Worm (Caenorhabditis elegans) whole organism, young adult: ENCODE data around the gene dct-6.

Source experiments
- C06A6.2 ChIP-seq: fragments of 200-800 bp; sonication (Bioruptor generic); conservative IDR thresholded peaks from 2 replicates; pipeline ENCODE4 v1.3.6; 2022; ENCODE audit warnings: missing genetic modification characterization, missing compliant biosample characterization
- F55B11.4 ChIP-seq: sonication (generic microtip); optimal IDR thresholded peaks from 2 replicates; lab custom pipeline; 2016; ENCODE audit warnings: missing compliant biosample characterization, missing genetic modification characterization, borderline replicate concordance; ENCODE audit not compliant: insufficient read depth
- F57A8.1 ChIP-seq: fragments of 200-800 bp; sonication (Bioruptor generic); optimal IDR thresholded peaks from 2 replicates; lab custom pipeline; 2018; ENCODE audit warnings: mild to moderate bottlenecking, missing genetic modification characterization, moderate library complexity, missing compliant biosample characterization
- K11D2.4 ChIP-seq: fragments of 200-800 bp; sonication (Bioruptor generic); IDR thresholded peaks from 2 replicates; pipeline ENCODE4 v1.3.6; 2022; ENCODE audit warnings: missing genetic modification reagents, missing genetic modification characterization, missing compliant biosample characterization
- Y56A3A.18 ChIP-seq: fragments of 200-800 bp; sonication (Bioruptor generic); IDR thresholded peaks from 2 replicates; pipeline ENCODE4 v1.3.6; 2022; ENCODE audit warnings: missing genetic modification reagents, missing genetic modification characterization, missing compliant biosample characterization
- Y67H2A.10 ChIP-seq: fragments of 200-800 bp; sonication (Bioruptor generic); conservative IDR thresholded peaks from 2 replicates; pipeline ENCODE4 v1.3.6; 2022; ENCODE audit warnings: missing genetic modification reagents, missing genetic modification characterization, missing compliant biosample characterization
- ZK185.1 ChIP-seq: sonication (generic microtip); optimal IDR thresholded peaks from 2 replicates; lab custom pipeline; 2016; ENCODE audit warnings: mild to moderate bottlenecking, missing genetic modification characterization, missing compliant biosample characterization; ENCODE audit not compliant: poor library complexity, severe bottlenecking
- akir-1 ChIP-seq: fragments of 200-800 bp; sonication (Bioruptor generic); optimal IDR thresholded peaks from 2 replicates; lab custom pipeline; 2018; ENCODE audit warnings: mild to moderate bottlenecking, missing genetic modification characterization, moderate library complexity, missing compliant biosample characterization
- aptf-3 ChIP-seq: fragments of 200-800 bp; sonication (Bioruptor generic); IDR thresholded peaks from 2 replicates; pipeline ENCODE4 v1.3.6; 2022; ENCODE audit warnings: missing genetic modification characterization, missing compliant biosample characterization
- athp-1 ChIP-seq: sonication (generic microtip); optimal IDR thresholded peaks from 2 replicates; lab custom pipeline; 2017; ENCODE audit warnings: mild to moderate bottlenecking, missing genetic modification characterization, missing compliant biosample characterization
- attf-5 ChIP-seq: fragments of 200-800 bp; sonication (Bioruptor generic); optimal IDR thresholded peaks from 2 replicates; lab custom pipeline; 2018; ENCODE audit warnings: mild to moderate bottlenecking, missing genetic modification characterization, missing compliant biosample characterization
- bed-2 ChIP-seq: fragments of 200-800 bp; sonication (Bioruptor generic); IDR thresholded peaks from 2 replicates; pipeline ENCODE4 v1.3.6; 2022; ENCODE audit warnings: missing genetic modification reagents, missing genetic modification characterization, missing compliant biosample characterization
- ccch-3 ChIP-seq: fragments of 200-800 bp; sonication (Bioruptor generic); optimal IDR thresholded peaks from 2 replicates; lab custom pipeline; 2018; ENCODE audit warnings: mild to moderate bottlenecking, missing genetic modification characterization, missing compliant biosample characterization
- cebp-2 ChIP-seq: fragments of 200-800 bp; sonication (Bioruptor generic); IDR thresholded peaks from 2 replicates; pipeline ENCODE4 v1.3.6; 2022; ENCODE audit warnings: missing genetic modification characterization, missing compliant biosample characterization
- die-1 ChIP-seq: sonication (generic microtip); optimal IDR thresholded peaks from 2 replicates; lab custom pipeline; 2016; ENCODE audit warnings: missing genotype, mild to moderate bottlenecking, missing genetic modification characterization, missing compliant biosample characterization
- dpl-1 ChIP-seq: fragments of 150-350 bp; optimal IDR thresholded peaks from 2 replicates; lab custom pipeline; 2014; ENCODE audit warnings: missing biosample characterization, missing genetic modification reagents, missing genetic modification characterization
- efl-1 ChIP-seq: fragments of 150-350 bp; optimal IDR thresholded peaks from 2 replicates; lab custom pipeline; 2014; ENCODE audit warnings: missing biosample characterization, missing genetic modification reagents, missing genetic modification characterization
- egl-18 ChIP-seq: fragments of 200-800 bp; sonication (Bioruptor generic); IDR thresholded peaks from 2 replicates; pipeline ENCODE4 v1.3.6; 2022; ENCODE audit warnings: missing genetic modification reagents, missing genetic modification characterization, missing compliant biosample characterization
- egrh-3 ChIP-seq: fragments of 200-800 bp; sonication (Bioruptor generic); IDR thresholded peaks from 2 replicates; pipeline ENCODE4 v1.3.6; 2022; ENCODE audit warnings: missing genetic modification reagents, missing genetic modification characterization, missing compliant biosample characterization
- ekl-4 ChIP-seq: fragments of 200-800 bp; sonication (Bioruptor generic); IDR thresholded peaks from 2 replicates; pipeline ENCODE4 v1.3.6; 2022; ENCODE audit warnings: missing genetic modification reagents, missing genetic modification characterization, missing compliant biosample characterization
- fkh-3 ChIP-seq: sonication (generic microtip); optimal IDR thresholded peaks from 2 replicates; lab custom pipeline; 2016; ENCODE audit warnings: mild to moderate bottlenecking, missing genetic modification characterization, missing compliant biosample characterization
- him-1 ChIP-seq: sonication (generic microtip); optimal IDR thresholded peaks from 2 replicates; lab custom pipeline; 2016; ENCODE audit warnings: missing genotype, missing genetic modification reagents, missing genetic modification characterization, missing compliant biosample characterization
- hlh-12 ChIP-seq: sonication (generic microtip); optimal IDR thresholded peaks from 2 replicates; lab custom pipeline; 2016; ENCODE audit warnings: missing genetic modification characterization, missing compliant biosample characterization
- lin-40 ChIP-seq: sonication (generic microtip); optimal IDR thresholded peaks from 2 replicates; lab custom pipeline; 2016; ENCODE audit warnings: missing genetic modification characterization, mild to moderate bottlenecking, missing compliant biosample characterization, missing genotype, missing genetic modification reagents
- lin-54 ChIP-seq: fragments of 200-800 bp; sonication (Bioruptor generic); optimal IDR thresholded peaks from 2 replicates; lab custom pipeline; 2018; ENCODE audit warnings: mild to moderate bottlenecking, missing genetic modification characterization, missing compliant biosample characterization
- lsl-1 ChIP-seq: fragments of 200-800 bp; sonication (Bioruptor generic); optimal IDR thresholded peaks from 2 replicates; lab custom pipeline; 2018; ENCODE audit warnings: mild to moderate bottlenecking, missing genetic modification characterization, moderate library complexity, missing compliant biosample characterization
- madf-10 ChIP-seq: sonication (generic microtip); optimal IDR thresholded peaks from 2 replicates; lab custom pipeline; 2016; ENCODE audit warnings: mild to moderate bottlenecking, missing genetic modification characterization, missing compliant biosample characterization
- mcd-1 ChIP-seq: fragments of 200-800 bp; sonication (Bioruptor generic); IDR thresholded peaks from 2 replicates; pipeline ENCODE4 v1.3.6; 2022; ENCODE audit warnings: missing genetic modification reagents, missing genetic modification characterization, missing compliant biosample characterization
- mel-28 ChIP-seq: sonication (generic microtip); optimal IDR thresholded peaks from 2 replicates; lab custom pipeline; 2016; ENCODE audit warnings: borderline replicate concordance, mild to moderate bottlenecking, missing genetic modification characterization, missing compliant biosample characterization
- mes-4 ChIP-seq: sonication (generic microtip); optimal IDR thresholded peaks from 2 replicates; lab custom pipeline; 2016; ENCODE audit warnings: missing genotype, missing genetic modification characterization, missing compliant biosample characterization
- nfya-2 ChIP-seq: fragments of 200-800 bp; sonication (Bioruptor generic); IDR thresholded peaks from 2 replicates; pipeline ENCODE4 v1.3.6; 2022; ENCODE audit warnings: missing genetic modification reagents, missing genetic modification characterization, missing compliant biosample characterization
- nfyb-1 ChIP-seq: fragments of 200-800 bp; sonication (Bioruptor generic); IDR thresholded peaks from 2 replicates; pipeline ENCODE4 v1.3.6; 2022; ENCODE audit warnings: missing genetic modification reagents, missing genetic modification characterization, missing compliant biosample characterization
- snpc-1.1 ChIP-seq: sonication (generic microtip); optimal IDR thresholded peaks from 2 replicates; lab custom pipeline; 2017; ENCODE audit warnings: missing genetic modification characterization, mild to moderate bottlenecking, missing compliant biosample characterization, antibody characterized with exemption, moderate library complexity, missing genotype, missing genetic modification reagents; ENCODE audit not compliant: insufficient read depth
- snpc-1.3 ChIP-seq: sonication (generic microtip); optimal IDR thresholded peaks from 2 replicates; lab custom pipeline; 2017; ENCODE audit warnings: missing genetic modification characterization, mild to moderate bottlenecking, missing compliant biosample characterization, antibody characterized with exemption, moderate library complexity, missing genotype, missing genetic modification reagents; ENCODE audit not compliant: insufficient read depth
- xnd-1 ChIP-seq: sonication (generic microtip); optimal IDR thresholded peaks from 2 replicates; lab custom pipeline; 2016; ENCODE audit warnings: missing genotype, missing genetic modification reagents, missing genetic modification characterization, missing compliant biosample characterization
- ztf-18 ChIP-seq: sonication (generic microtip); optimal IDR thresholded peaks from 2 replicates; lab custom pipeline; 2016; ENCODE audit warnings: missing genotype, mild to moderate bottlenecking, missing genetic modification characterization, missing compliant biosample characterization
- ztf-25 ChIP-seq: fragments of 200-800 bp; sonication (Bioruptor generic); IDR thresholded peaks from 2 replicates; pipeline ENCODE4 v1.3.6; 2022; ENCODE audit warnings: missing genetic modification reagents, missing genetic modification characterization, missing compliant biosample characterization

The dct-6 gene

ce11 chrIII:6006453-6006852 lies 40.2 kb downstream of the dct-6 start (continued):
- TF ChIP-seq nfyb-1 (GFP tag; lab: Robert Waterston, UW) (0 out of 2 replicates have a peak, but pooled peaks have one; percentile 39), lin-40 (tag; lab: Kevin White, UChicago) (no peak), snpc-1.3 (tag; lab: Kevin White, UChicago) (no peak), egl-18 (GFP tag; lab: Robert Waterston, UW) (no peak)

- no peak for TF ChIP-seq F55B11.4 (tag; lab: Kevin White, UChicago)
- TF ChIP-seq mes-4 (tag; lab: Kevin White, UChicago), result no peak
- TF ChIP-seq Y67H2A.10 (GFP tag; lab: Robert Waterston, UW), result no peak
- TF ChIP-seq cebp-2, result no peak
- peak; percentile 59 for TF ChIP-seq mcd-1 (GFP tag; lab: Robert Waterston, UW)
- no peak for TF ChIP-seq K11D2.4
- TF ChIP-seq C06A6.2 (GFP tag; lab: Robert Waterston, UW), result no peak
- TF ChIP-seq bed-2, result no peak
- no peak for TF ChIP-seq fkh-3
- peak; percentile 12 for TF ChIP-seq attf-5 (GFP tag; lab: Kevin White, UChicago)
- no peak for TF ChIP-seq ztf-18 (tag; lab: Kevin White, UChicago)
- no peak for TF ChIP-seq aptf-3
- peak; percentile 76 for TF ChIP-seq lsl-1 (GFP tag; lab: Kevin White, UChicago)
- TF ChIP-seq xnd-1 (tag; lab: Kevin White, UChicago), result no peak
- peak; percentile 13 for TF ChIP-seq athp-1 (tag; lab: Kevin White, UChicago)
- no peak for TF ChIP-seq ZK185.1 (tag; lab: Kevin White, UChicago)
Measured at ce11 chrIII:6008989-6009610, 42.9 kb downstream of the dct-6 start, which contains the start of the genes gcna-1 and eftu-2. Gene gcna-1, minus strand, starts transcription at chrIII:6009084. Gene eftu-2, plus strand, starts transcription at chrIII:6009560.

ce11 chrIII:6011310-6011709 lies 45.1 kb downstream of the dct-6 start:
- TF ChIP-seq nfya-2 (GFP tag; lab: Robert Waterston, UW) (no peak), mel-28 (tag; lab: Kevin White, UChicago) (no peak), efl-1 (GFP tag; lab: Kevin White, UChicago) (no peak), ztf-25 (GFP tag; lab: Robert Waterston, UW) (no peak), dpl-1 (GFP tag; lab: Kevin White, UChicago) (no peak), lin-54 (GFP tag; lab: Kevin White, UChicago) (no peak), hlh-12 (tag; lab: Kevin White, UChicago) (no peak), die-1 (tag; lab: Kevin White, UChicago) (no peak), Y56A3A.18 (GFP tag; lab: Robert Waterston, UW) (no peak), him-1 (no peak), ccch-3 (GFP tag; lab: Kevin White, UChicago) (no peak), ekl-4 (GFP tag; lab: Robert Waterston, UW) (no peak), attf-5 (GFP tag; lab: Kevin White, UChicago) (no peak), egrh-3 (GFP tag; lab: Robert Waterston, UW) (no peak), akir-1 (GFP tag; lab: Kevin White, UChicago) (no peak), madf-10 (no peak), F57A8.1 (GFP tag; lab: Kevin White, UChicago) (no peak), snpc-1.1 (tag; lab: Kevin White, UChicago) (no peak)
